Fruit fly (Drosophila melanogaster): ENCODE measurements around the gene CG42521.
A peak's percentile ranks its signal among the peaks of the same experiment; 100 is the strongest.

The CG42521 gene

dm6 chr3L:10639440-10639839 is 16.1 kb upstream of the CG42521 start, which contains the start of gene CG18628:
Gene CG18628, plus strand, starts transcription at chr3L:10639740.
- TF ChIP-seq achi (GFP tag; optimal IDR thresholded peaks at IDR 0.05): no peak
- TF ChIP-seq CG6808 (GFP tag; optimal IDR thresholded peaks at IDR 0.05): no peak
- no peak for TF ChIP-seq net (GFP tag; optimal IDR thresholded peaks at IDR 0.05)
- no peak for TF ChIP-seq CG9139 (GFP tag; optimal IDR thresholded peaks at IDR 0.05)
- no peak for TF ChIP-seq CG11294 (GFP tag; IDR thresholded peaks at IDR 0.05)
- TF ChIP-seq CG6792 (GFP tag; optimal IDR thresholded peaks at IDR 0.05): no peak
- TF ChIP-seq CG8632 (GFP tag; optimal IDR thresholded peaks at IDR 0.05): no peak
- no peak for TF ChIP-seq CG11902 (GFP tag; optimal IDR thresholded peaks at IDR 0.05)
- TF ChIP-seq eg (GFP tag; IDR thresholded peaks at IDR 0.05): no peak
- no peak for TF ChIP-seq Lpt (GFP tag; optimal IDR thresholded peaks at IDR 0.05)
- TF ChIP-seq CG15336 (GFP tag; IDR thresholded peaks at IDR 0.05): no peak

- TF ChIP-seq CG34406 (GFP tag; optimal IDR thresholded peaks at IDR 0.05) (peak; percentile 96), fd59A (GFP tag; optimal IDR thresholded peaks at IDR 0.05) (peak; percentile 75), net (GFP tag; optimal IDR thresholded peaks at IDR 0.05) (peak; percentile 85), CG10669 (GFP tag; optimal IDR thresholded peaks at IDR 0.05) (peak; percentile 89), ss (GFP tag; optimal IDR thresholded peaks at IDR 0.05) (peak in 1 of 2 experiments; percentile 96), Sox102F (GFP tag; optimal IDR thresholded peaks at IDR 0.05) (no peak), vri (GFP tag; optimal IDR thresholded peaks at IDR 0.05) (no peak), lz (GFP tag; optimal IDR thresholded peaks at IDR 0.05) (peak; percentile 85), dac (GFP tag; optimal IDR thresholded peaks at IDR 0.05) (peak; percentile 80), Sox15 (GFP tag; optimal IDR thresholded peaks at IDR 0.05) (peak; percentile 93), Eip75B (GFP tag; optimal IDR thresholded peaks at IDR 0.05) (peak; percentile 82), Met (GFP tag; optimal IDR thresholded peaks at IDR 0.05) (no peak), CG6163 (GFP tag; IDR thresholded peaks at IDR 0.05) (peak; percentile 92; the same call in 2 of the 3 replicates), CG6854 (GFP tag; optimal IDR thresholded peaks at IDR 0.05) (peak; percentile 90), CG32006 (GFP tag; optimal IDR thresholded peaks at IDR 0.05) (peak; percentile 96), Ets96B (tag; optimal IDR thresholded peaks at IDR 0.05) (peak; percentile 94), salr (GFP tag; optimal IDR thresholded peaks at IDR 0.05) (peak in 1 of 2 experiments; percentile 84), CG16779 (tag; optimal IDR thresholded peaks at IDR 0.05) (no peak), spab (GFP tag; optimal IDR thresholded peaks at IDR 0.05) (peak; percentile 87), CG8319 (GFP tag; optimal IDR thresholded peaks at IDR 0.05) (peak; percentile 83), eg (GFP tag; IDR thresholded peaks at IDR 0.05) (peak; percentile 94), OdsH (GFP tag; optimal IDR thresholded peaks at IDR 0.05) (peak; percentile 93), Gug (GFP tag; IDR thresholded peaks at IDR 0.05) (peak; percentile 91), Hr38 (GFP tag; optimal IDR thresholded peaks at IDR 0.05) (no peak), cyc (GFP tag; optimal IDR thresholded peaks at IDR 0.05) (peak; percentile 84), CG31627 (GFP tag; optimal IDR thresholded peaks at IDR 0.05) (peak; percentile 84), Blimp-1 (GFP tag; optimal IDR thresholded peaks at IDR 0.05) (peak; percentile 88), fd85E (GFP tag; optimal IDR thresholded peaks at IDR 0.05) (peak; percentile 37), Eip78C (GFP tag) (peak; percentile 94), Smox (GFP tag; optimal IDR thresholded peaks at IDR 0.05) (peak; percentile 78), Hr39 (GFP tag; optimal IDR thresholded peaks at IDR 0.05) (peak; percentile 85), CG8632 (GFP tag; optimal IDR thresholded peaks at IDR 0.05) (peak; percentile 93), CG8119 (GFP tag; IDR thresholded peaks at IDR 0.05) (peak; percentile 92), CG11294 (GFP tag; IDR thresholded peaks at IDR 0.05) (peak; percentile 92), pdm3 (GFP tag; optimal IDR thresholded peaks at IDR 0.05) (peak; percentile 83), svp (GFP tag) (no peak), CG11902 (GFP tag; optimal IDR thresholded peaks at IDR 0.05) (peak; percentile 85), CG9139 (GFP tag; optimal IDR thresholded peaks at IDR 0.05) (peak; percentile 88), CG3032 (tag; optimal IDR thresholded peaks at IDR 0.05) (peak; percentile 97), acj6 (GFP tag; optimal IDR thresholded peaks at IDR 0.05) (peak; percentile 92), CG3919 (GFP tag; optimal IDR thresholded peaks at IDR 0.05) (peak; percentile 88), achi (GFP tag; optimal IDR thresholded peaks at IDR 0.05) (peak; percentile 96), esn (GFP tag; optimal IDR thresholded peaks at IDR 0.05) (peak; percentile 92), CG6276 (GFP tag; optimal IDR thresholded peaks at IDR 0.05) (no peak), Lpt (GFP tag; optimal IDR thresholded peaks at IDR 0.05) (peak; percentile 62), dsx (GFP tag; optimal IDR thresholded peaks at IDR 0.05; ENCODE audit: poor library complexity, severe bottlenecking) (peak; percentile 94)
Measured at dm6 chr3L:10637819-10638218, 14.4 kb upstream of the CG42521 start, which contains the start of gene Cnep1r2. Gene Cnep1r2, plus strand, starts transcription at chr3L:10638146.
